Worm (Caenorhabditis elegans) whole organism, mixed stage, embryonic: ENCODE results near the gene pde-2.
A peak's percentile ranks its signal among the peaks of the same experiment; 100 is the strongest.
"Not testable (repeated sequence)": the region's sequence is repeated elsewhere in the genome, so short reads cannot be mapped to it uniquely, and the experiment has no call there.

Experiments used
- blmp-1 ChIP-seq: fragments of 150-350 bp; optimal IDR thresholded peaks from 2 replicates; lab custom pipeline; 2014; ENCODE audit warnings: missing biosample characterization, missing genetic modification characterization
- ceh-39 ChIP-seq: fragments of 150-350 bp; optimal IDR thresholded peaks from 2 replicates; lab custom pipeline; 2014; ENCODE audit warnings: missing biosample characterization, missing genetic modification characterization
- ceh-43 ChIP-seq: fragments of 200-800 bp; sonication (Bioruptor generic); optimal IDR thresholded peaks from 2 replicates; lab custom pipeline; 2018; ENCODE audit warnings: mild to moderate bottlenecking, missing genetic modification characterization, moderate library complexity, missing compliant biosample characterization
- ceh-83 ChIP-seq: fragments of 200-800 bp; sonication (Bioruptor generic); optimal IDR thresholded peaks from 2 replicates; lab custom pipeline; 2018; ENCODE audit warnings: mild to moderate bottlenecking, missing genetic modification characterization, missing compliant biosample characterization
- ces-1 ChIP-seq: fragments of 150-350 bp; optimal IDR thresholded peaks from 2 replicates; lab custom pipeline; 2014; ENCODE audit warnings: missing biosample characterization, missing genetic modification reagents, missing genetic modification characterization
- cnd-1 ChIP-seq: fragments of 200-800 bp; sonication (Bioruptor generic); optimal IDR thresholded peaks from 2 replicates; lab custom pipeline; 2018; ENCODE audit warnings: mild to moderate bottlenecking, missing genetic modification characterization, missing compliant biosample characterization
- drap-1 ChIP-seq: fragments of 200-800 bp; sonication (Bioruptor generic); optimal IDR thresholded peaks from 3 replicates; lab custom pipeline; 2018; ENCODE audit warnings: mild to moderate bottlenecking, missing genetic modification characterization, missing compliant biosample characterization
- elt-1 ChIP-seq: sonication (generic microtip); optimal IDR thresholded peaks from 2 replicates; lab custom pipeline; 2017; ENCODE audit warnings: missing genetic modification characterization, mild to moderate bottlenecking, missing compliant biosample characterization, antibody characterized with exemption, moderate library complexity, borderline replicate concordance; ENCODE audit not compliant: insufficient read depth
- elt-3 ChIP-seq: fragments of 150-350 bp; optimal IDR thresholded peaks from 2 replicates; lab custom pipeline; 2014; ENCODE audit warnings: missing biosample characterization, missing genetic modification characterization
- flh-1 ChIP-seq: fragments of 200-800 bp; sonication (Bioruptor generic); optimal IDR thresholded peaks from 2 replicates; lab custom pipeline; 2018; ENCODE audit warnings: mild to moderate bottlenecking, missing genetic modification characterization, moderate library complexity, missing compliant biosample characterization
- hlh-1 ChIP-seq: fragments of 150-350 bp; optimal IDR thresholded peaks from 2 replicates; lab custom pipeline; 2014; ENCODE audit warnings: missing biosample characterization, missing genetic modification reagents, missing genetic modification characterization
- lin-13 ChIP-seq: fragments of 150-350 bp; optimal IDR thresholded peaks from 2 replicates; lab custom pipeline; 2014; ENCODE audit warnings: missing biosample characterization, missing genetic modification characterization
- lin-32 ChIP-seq: fragments of 200-800 bp; sonication (Bioruptor generic); optimal IDR thresholded peaks from 2 replicates; lab custom pipeline; 2018; ENCODE audit warnings: mild to moderate bottlenecking, missing genetic modification characterization, missing compliant biosample characterization
- lsy-2 ChIP-seq: fragments of 150-350 bp; optimal IDR thresholded peaks from 2 replicates; lab custom pipeline; 2014; ENCODE audit warnings: missing biosample characterization, missing genetic modification characterization
- mab-5 ChIP-seq: fragments of 150-350 bp; optimal IDR thresholded peaks from 2 replicates; lab custom pipeline; 2014; ENCODE audit warnings: missing biosample characterization, missing genetic modification characterization
- mep-1 ChIP-seq: fragments of 150-350 bp; optimal IDR thresholded peaks from 2 replicates; lab custom pipeline; 2017; ENCODE audit warnings: missing biosample characterization, missing genetic modification reagents, missing genetic modification characterization, inconsistent platforms
- mls-2 ChIP-seq: sonication (generic microtip); optimal IDR thresholded peaks from 2 replicates; lab custom pipeline; 2016; ENCODE audit warnings: mild to moderate bottlenecking, missing genetic modification characterization, moderate library complexity, missing compliant biosample characterization
- nhr-12 ChIP-seq: fragments of 150-350 bp; optimal IDR thresholded peaks from 2 replicates; lab custom pipeline; 2014; ENCODE audit warnings: missing biosample characterization, missing genetic modification characterization
- nhr-237 ChIP-seq: fragments of 150-350 bp; optimal IDR thresholded peaks from 2 replicates; lab custom pipeline; 2014; ENCODE audit warnings: missing biosample characterization, missing genetic modification characterization
- nhr-76 ChIP-seq: sonication (generic microtip); optimal IDR thresholded peaks from 2 replicates; lab custom pipeline; 2017; ENCODE audit warnings: missing biosample characterization, missing genetic modification characterization
- pha-4 ChIP-seq: fragments of 150-350 bp; optimal IDR thresholded peaks from 2 replicates; lab custom pipeline; 2018; ENCODE audit warnings: missing biosample characterization, missing genetic modification reagents, missing genetic modification characterization
- sem-2 ChIP-seq: fragments of 200-800 bp; sonication (Bioruptor generic); optimal IDR thresholded peaks from 2 replicates; lab custom pipeline; 2018; ENCODE audit warnings: mild to moderate bottlenecking, missing genetic modification characterization, missing compliant biosample characterization
- sptf-1 ChIP-seq: sonication (generic microtip); optimal IDR thresholded peaks from 2 replicates; lab custom pipeline; 2017; ENCODE audit warnings: mild to moderate bottlenecking, missing genetic modification characterization, moderate library complexity, missing compliant biosample characterization
- tbx-8 ChIP-seq: fragments of 200-800 bp; sonication (Bioruptor generic); optimal IDR thresholded peaks from 2 replicates; lab custom pipeline; 2018; ENCODE audit warnings: mild to moderate bottlenecking, missing genetic modification characterization, moderate library complexity, missing compliant biosample characterization
- unc-120 ChIP-seq: sonication (generic microtip); optimal IDR thresholded peaks from 2 replicates; lab custom pipeline; 2017; ENCODE audit warnings: missing genetic modification characterization, missing compliant biosample characterization; ENCODE audit not compliant: poor library complexity, severe bottlenecking
- unc-39 ChIP-seq: fragments of 150-350 bp; optimal IDR thresholded peaks from 2 replicates; lab custom pipeline; 2014; ENCODE audit warnings: missing biosample characterization, missing genetic modification characterization
- unc-62 ChIP-seq: fragments of 150-350 bp; optimal IDR thresholded peaks from 2 replicates; lab custom pipeline; 2014; ENCODE audit warnings: missing biosample characterization, missing genetic modification reagents, missing genetic modification characterization
- zip-8 ChIP-seq: fragments of 150-350 bp; optimal IDR thresholded peaks from 2 replicates; lab custom pipeline; 2014; ENCODE audit warnings: missing biosample characterization, missing genetic modification characterization
- ztf-11 ChIP-seq: fragments of 150-350 bp; optimal IDR thresholded peaks from 2 replicates; lab custom pipeline; 2014; ENCODE audit warnings: missing biosample characterization, missing genetic modification characterization

The pde-2 gene

DNA sequence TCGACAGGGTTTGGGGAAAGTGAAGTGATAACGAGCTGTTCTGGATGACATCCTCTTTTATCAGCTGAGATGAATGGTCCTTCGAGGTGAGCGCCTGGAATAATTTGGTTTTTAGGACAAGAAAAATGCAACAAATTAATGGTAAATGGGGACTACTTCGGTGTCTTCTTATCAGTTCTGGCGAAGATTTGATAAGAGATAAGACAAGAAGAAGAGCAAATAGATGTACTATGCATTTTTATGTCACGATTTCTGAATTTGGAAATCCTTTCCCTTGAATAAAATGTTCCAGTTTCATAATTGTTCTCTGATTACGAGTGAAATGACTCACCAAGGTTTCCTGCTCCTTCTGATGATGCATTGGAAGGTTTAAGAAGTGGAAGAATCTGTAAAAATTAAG is 16.1 kb upstream of the pde-2 start:
- TF ChIP-seq lin-32 (GFP tag; lab: Kevin White, UChicago) (no peak), tbx-8 (GFP tag; lab: Kevin White, UChicago) (no peak), unc-39 (tag; lab: Kevin White, UChicago) (no peak), nhr-237 (tag; lab: Kevin White, UChicago) (no peak), pha-4 (tag; lab: Kevin White, UChicago) (no peak), unc-120 (tag; lab: Kevin White, UChicago) (no peak), nhr-76 (tag; lab: Kevin White, UChicago) (no peak), nhr-12 (tag; lab: Kevin White, UChicago) (no peak), blmp-1 (tag; lab: Kevin White, UChicago) (no peak), sptf-1 (tag; lab: Kevin White, UChicago) (no peak), ceh-83 (GFP tag; lab: Kevin White, UChicago) (no peak), flh-1 (GFP tag; lab: Kevin White, UChicago) (no peak), ceh-39 (no peak), sem-2 (GFP tag; lab: Kevin White, UChicago) (no peak), mep-1 (tag; lab: Kevin White, UChicago) (no peak), elt-3 (tag; lab: Kevin White, UChicago) (no peak), elt-1 (tag; lab: Kevin White, UChicago) (no peak)

DNA sequence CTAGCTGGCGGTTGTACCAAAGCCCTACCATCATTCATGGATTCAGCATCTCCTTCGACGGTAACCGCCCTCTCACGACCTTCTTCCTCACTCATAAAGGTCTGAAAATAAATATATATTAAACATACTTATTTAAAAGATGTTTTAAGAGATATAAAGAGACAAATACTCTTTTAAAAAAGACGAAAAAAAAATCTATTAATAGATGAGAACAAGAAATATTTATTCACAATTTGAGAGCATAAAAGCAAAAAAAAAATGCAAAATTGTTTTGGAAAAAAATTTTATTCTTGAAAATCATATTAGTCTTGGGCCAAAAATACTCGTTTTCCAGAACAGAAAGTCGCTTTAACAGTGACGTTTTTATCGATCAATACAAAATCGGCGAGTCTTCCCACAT is 15.0 kb upstream of the pde-2 start, which contains the start of gene skat-1:
Gene skat-1 (minus strand): TSS at position 101 of the 400 bp plus-strand sequence.
- TF ChIP-seq flh-1 (GFP tag; lab: Kevin White, UChicago): no peak
- TF ChIP-seq lin-13 (tag; lab: Kevin White, UChicago): no peak
- no peak for TF ChIP-seq mls-2 (tag; lab: Kevin White, UChicago)
- TF ChIP-seq lsy-2: no peak

DNA sequence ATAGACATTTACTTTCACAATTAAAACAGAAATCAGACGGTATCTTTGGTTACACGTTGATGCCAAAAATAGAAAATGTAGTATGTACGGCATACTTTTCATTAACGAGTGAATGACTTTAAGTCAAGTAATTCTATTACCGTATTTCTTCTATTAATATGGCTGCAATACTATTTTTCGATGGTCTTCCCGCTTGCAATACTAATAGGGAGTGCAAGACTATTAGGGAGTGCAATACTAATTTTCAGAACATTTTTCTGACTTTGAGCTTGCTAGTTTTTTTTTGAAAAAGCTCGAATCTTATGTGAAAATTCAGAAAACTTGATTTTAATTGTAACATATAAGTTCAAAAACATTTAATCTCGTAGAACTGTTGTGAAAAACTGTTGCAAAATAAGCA is 8.1 kb upstream of the pde-2 start, which contains the start of gene R08D7.7:
Gene R08D7.7 (plus strand): TSS at position 301 of the 400 bp plus-strand sequence.
- not testable (repeated sequence) for TF ChIP-seq ceh-39; sem-2 (GFP tag; lab: Kevin White, UChicago); hlh-1

DNA sequence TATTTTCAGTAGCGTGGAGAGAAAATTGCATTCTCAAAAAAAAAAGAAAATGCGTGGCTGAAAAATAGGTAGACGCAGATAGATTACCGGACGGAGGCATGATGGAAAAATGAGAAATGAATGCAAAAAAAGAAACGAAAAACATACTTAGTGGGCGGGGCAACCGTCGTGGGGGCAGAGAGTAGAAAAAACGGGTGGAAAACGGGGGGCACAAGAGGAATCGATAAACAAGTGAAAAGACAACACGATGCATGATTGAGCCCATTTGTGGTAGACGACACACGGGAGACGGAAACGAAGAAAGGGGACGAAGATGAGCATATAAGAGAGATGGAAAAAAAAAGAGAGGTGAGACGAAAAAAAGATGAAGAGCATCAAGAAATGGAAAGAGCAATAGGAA is 6.8 kb upstream of the pde-2 start:
- no peak for TF ChIP-seq drap-1
- TF ChIP-seq cnd-1 (tag; lab: Kevin White, UChicago): no peak
- TF ChIP-seq lsy-2: no peak
- no peak for TF ChIP-seq zip-8 (tag; lab: Kevin White, UChicago)
- no peak for TF ChIP-seq ceh-43 (GFP tag; lab: Kevin White, UChicago)
- TF ChIP-seq tbx-8 (GFP tag; lab: Kevin White, UChicago): no peak
- no peak for TF ChIP-seq mab-5
- TF ChIP-seq sptf-1 (tag; lab: Kevin White, UChicago): no peak
- TF ChIP-seq hlh-1: no peak
- no peak for TF ChIP-seq ceh-83 (GFP tag; lab: Kevin White, UChicago)
- TF ChIP-seq, all 35 proteins: peak for 0

DNA sequence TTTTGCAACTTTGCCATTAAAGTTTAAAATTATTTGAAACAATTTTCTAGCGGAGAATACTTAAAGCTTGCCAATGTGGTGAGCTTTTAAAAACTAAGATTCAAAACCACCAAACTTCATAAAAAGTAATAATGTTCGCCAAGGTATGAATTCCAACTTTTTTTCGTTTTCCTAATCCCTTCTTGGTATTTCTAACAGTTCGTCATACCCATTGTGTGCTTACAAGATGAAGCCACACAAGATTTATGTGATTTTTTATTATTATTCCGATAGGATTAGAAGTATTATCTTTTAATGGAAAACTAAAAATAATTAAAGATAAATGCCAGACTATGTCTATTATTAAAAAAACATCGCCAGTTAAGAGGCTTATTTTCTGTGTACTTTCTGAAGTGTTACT is 6.4 kb upstream of the pde-2 start:
- TF ChIP-seq sptf-1 (tag; lab: Kevin White, UChicago) (no peak), unc-62 (GFP tag; lab: Kevin White, UChicago) (no peak), elt-3 (tag; lab: Kevin White, UChicago) (no peak), ces-1 (GFP tag; lab: Kevin White, UChicago) (no peak), flh-1 (GFP tag; lab: Kevin White, UChicago) (no peak), ztf-11 (no peak), nhr-76 (tag; lab: Kevin White, UChicago) (no peak)

DNA sequence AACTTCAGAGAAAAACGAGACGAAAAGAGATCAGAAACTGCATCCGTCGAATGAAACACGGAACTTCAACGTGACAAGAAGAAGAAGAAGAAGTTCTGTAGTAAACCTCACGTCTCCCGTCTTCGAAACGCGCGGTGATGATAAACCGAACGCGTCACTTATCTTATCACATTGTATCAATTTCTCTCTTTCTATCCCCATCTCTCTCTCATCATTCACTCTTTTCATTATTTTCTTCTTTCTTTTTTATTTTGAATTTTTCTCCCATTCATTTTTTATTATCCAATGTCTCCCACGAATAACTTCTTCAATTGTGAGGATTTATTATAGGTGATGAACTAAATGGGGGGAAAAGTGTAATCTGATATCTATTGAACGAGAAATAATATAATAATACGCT is 5.2 kb upstream of the pde-2 start:
- TF ChIP-seq lin-32 (GFP tag; lab: Kevin White, UChicago) (no peak), drap-1 (no peak), ceh-83 (GFP tag; lab: Kevin White, UChicago) (no peak), elt-3 (tag; lab: Kevin White, UChicago) (peak; percentile 90), sem-2 (GFP tag; lab: Kevin White, UChicago) (no peak), unc-39 (tag; lab: Kevin White, UChicago) (no peak), hlh-1 (peak; percentile 5), flh-1 (GFP tag; lab: Kevin White, UChicago) (no peak), ztf-11 (no peak), ces-1 (GFP tag; lab: Kevin White, UChicago) (no peak)
